Worm (Caenorhabditis elegans) whole organism, L4 larva: ENCODE measurements around the gene dph-3.

Experiments
- lin-15B ChIP-seq: fragments of 150-350 bp; sonication (generic microtip); optimal IDR thresholded peaks from 3 replicates; lab custom pipeline; 2014; ENCODE audit warnings: missing biosample characterization, missing genetic modification characterization
- nhr-11 ChIP-seq: fragments of 150-350 bp; optimal IDR thresholded peaks from 2 replicates; lab custom pipeline; 2014; ENCODE audit warnings: missing biosample characterization, missing genetic modification characterization
- pqm-1 ChIP-seq: sonication (generic microtip); optimal IDR thresholded peaks from 2 replicates; lab custom pipeline; 2017; ENCODE audit warnings: missing biosample characterization, missing genetic modification characterization

- TF ChIP-seq nhr-11 (tag; lab: Kevin White, UChicago): no peak
- no peak for TF ChIP-seq lin-15B
- no peak for TF ChIP-seq pqm-1 (tag; lab: Kevin White, UChicago)
Measured at ce11 chrIV:9680841-9681240, 26.1 kb upstream of the dph-3 start, which contains the start of gene ins-8.
